Worm (Caenorhabditis elegans) whole organism, mixed stage, embryonic: ENCODE results near the gene C24H10.3.

Experiments used
- elt-1 ChIP-seq: sonication (generic microtip); optimal IDR thresholded peaks from 2 replicates; lab custom pipeline; 2017; ENCODE audit warnings: missing genetic modification characterization, mild to moderate bottlenecking, missing compliant biosample characterization, antibody characterized with exemption, moderate library complexity, borderline replicate concordance; ENCODE audit not compliant: insufficient read depth
- pha-4 ChIP-seq: fragments of 150-350 bp; optimal IDR thresholded peaks from 2 replicates; lab custom pipeline; 2018; ENCODE audit warnings: missing biosample characterization, missing genetic modification reagents, missing genetic modification characterization

ce11 chrX:5075538-5075937 lies 14.7 kb downstream of the C24H10.3 start:
- TF ChIP-seq elt-1 (tag; lab: Kevin White, UChicago) (no peak), pha-4 (tag; lab: Kevin White, UChicago) (no peak)
